Worm (Caenorhabditis elegans) whole organism, L1 larva: Measurements from ENCODE around the gene F01G10.10.

Experiments
- ama-1 ChIP-seq: fragments of 150-350 bp; optimal IDR thresholded peaks from 2 replicates; lab custom pipeline; 2014
- jun-1 ChIP-seq: fragments of 150-350 bp; optimal IDR thresholded peaks from 2 replicates; lab custom pipeline; 2014; ENCODE audit warnings: missing biosample characterization, missing genetic modification reagents, missing genetic modification characterization
- lin-15B ChIP-seq: fragments of 150-350 bp; sonication (generic microtip); optimal IDR thresholded peaks from 3 replicates; lab custom pipeline; 2014; ENCODE audit warnings: missing biosample characterization, missing genetic modification characterization
- nhr-11 ChIP-seq: fragments of 150-350 bp; optimal IDR thresholded peaks from 2 replicates; lab custom pipeline; 2014; ENCODE audit warnings: missing biosample characterization, missing genetic modification characterization
- nhr-12 ChIP-seq: sonication (generic microtip); optimal IDR thresholded peaks from 2 replicates; lab custom pipeline; 2017; ENCODE audit warnings: missing biosample characterization, missing genetic modification characterization
- nhr-19 ChIP-seq: fragments of 200-800 bp; sonication (Bioruptor generic); conservative IDR thresholded peaks from 2 replicates; pipeline ENCODE4 v1.3.6; 2022; ENCODE audit warnings: missing genetic modification characterization, missing compliant biosample characterization
- nhr-77 ChIP-seq: fragments of 150-350 bp; optimal IDR thresholded peaks from 2 replicates; lab custom pipeline; 2014; ENCODE audit warnings: missing biosample characterization, missing genetic modification characterization
- rnt-1 ChIP-seq: sonication (generic microtip); optimal IDR thresholded peaks from 2 replicates; lab custom pipeline; 2016; ENCODE audit warnings: mild to moderate bottlenecking, missing genetic modification characterization, moderate library complexity, missing compliant biosample characterization
- snpc-4 ChIP-seq: fragments of 150-350 bp; optimal IDR thresholded peaks from 2 replicates; lab custom pipeline; 2014; ENCODE audit warnings: missing biosample characterization, missing genetic modification characterization
- ztf-11 ChIP-seq, 2 experiments: sonication (generic microtip); optimal IDR thresholded peaks; 2 replicates each; lab custom pipeline; 2016 to 2017; ENCODE audit warnings: missing genetic modification characterization in 2 of 2, missing biosample characterization in 1 of 2, missing compliant biosample characterization in 1 of 2

ce11 chrIV:10230971-10231370, 15.0 kb upstream of the F01G10.10 start, which contains the start of gene F01G10.5:
- no peak for TF ChIP-seq nhr-11 (tag; lab: Kevin White, UChicago)
- TF ChIP-seq jun-1 (tag; lab: Kevin White, UChicago) = no peak
- no peak for TF ChIP-seq lin-15B (tag; lab: Kevin White, UChicago)
- no peak for TF ChIP-seq nhr-77 (tag; lab: Kevin White, UChicago)
- no peak for TF ChIP-seq nhr-19 (GFP tag; lab: Robert Waterston, UW)
- TF ChIP-seq snpc-4 = no peak
- no peak for TF ChIP-seq nhr-12 (tag; lab: Kevin White, UChicago)
- TF ChIP-seq ama-1 (lab: Kevin White, UChicago) = no peak
- TF ChIP-seq rnt-1 (tag; lab: Kevin White, UChicago) = no peak
- no peak for TF ChIP-seq ztf-11 (tag; optimal IDR thresholded peaks at IDR 0.05; lab: Kevin White, UChicago)
